Worm (Caenorhabditis elegans) whole organism, young adult: ENCODE data around the gene col-168.
A peak's percentile ranks its signal among the peaks of the same experiment; 100 is the strongest.

ENCODE experiments used
- B0336.3 ChIP-seq: fragments of 200-800 bp; sonication (Bioruptor generic); IDR thresholded peaks from 2 replicates; pipeline ENCODE4 v1.3.6; 2022; ENCODE audit warnings: missing genetic modification characterization, missing compliant biosample characterization
- C06A6.2 ChIP-seq: fragments of 200-800 bp; sonication (Bioruptor generic); conservative IDR thresholded peaks from 2 replicates; pipeline ENCODE4 v1.3.6; 2022; ENCODE audit warnings: missing genetic modification characterization, missing compliant biosample characterization
- D2030.7 ChIP-seq: fragments of 200-800 bp; sonication (Bioruptor generic); IDR thresholded peaks from 2 replicates; pipeline ENCODE4 v1.3.6; 2022; ENCODE audit warnings: missing genetic modification reagents, missing genetic modification characterization, missing compliant biosample characterization
- F37B4.10 ChIP-seq: fragments of 200-800 bp; sonication (Bioruptor generic); IDR thresholded peaks from 2 replicates; pipeline ENCODE4 v1.3.6; 2022; ENCODE audit warnings: missing genetic modification characterization, missing compliant biosample characterization
- F49E8.2 ChIP-seq: sonication (generic microtip); optimal IDR thresholded peaks from 3 replicates; lab custom pipeline; 2017; ENCODE audit warnings: missing genetic modification characterization, mild to moderate bottlenecking, missing compliant biosample characterization, antibody characterized with exemption, moderate library complexity; ENCODE audit not compliant: insufficient read depth
- T07F8.4 ChIP-seq: sonication (generic microtip); optimal IDR thresholded peaks from 2 replicates; lab custom pipeline; 2016; ENCODE audit warnings: mild to moderate bottlenecking, missing genetic modification characterization, moderate library complexity, missing compliant biosample characterization
- Y95B8A.8 ChIP-seq: fragments of 200-800 bp; sonication (Bioruptor generic); IDR thresholded peaks from 2 replicates; pipeline ENCODE4 v1.3.6; 2022; ENCODE audit warnings: missing genetic modification reagents, missing genetic modification characterization, missing compliant biosample characterization
- ZK185.1 ChIP-seq: sonication (generic microtip); optimal IDR thresholded peaks from 2 replicates; lab custom pipeline; 2016; ENCODE audit warnings: mild to moderate bottlenecking, missing genetic modification characterization, missing compliant biosample characterization; ENCODE audit not compliant: poor library complexity, severe bottlenecking
- akir-1 ChIP-seq: fragments of 200-800 bp; sonication (Bioruptor generic); optimal IDR thresholded peaks from 2 replicates; lab custom pipeline; 2018; ENCODE audit warnings: mild to moderate bottlenecking, missing genetic modification characterization, moderate library complexity, missing compliant biosample characterization
- bed-1 ChIP-seq: fragments of 200-800 bp; sonication (Bioruptor generic); IDR thresholded peaks from 2 replicates; pipeline ENCODE4 v1.3.6; 2022; ENCODE audit warnings: missing genetic modification reagents, missing genetic modification characterization, missing compliant biosample characterization
- ccch-3 ChIP-seq: fragments of 200-800 bp; sonication (Bioruptor generic); optimal IDR thresholded peaks from 2 replicates; lab custom pipeline; 2018; ENCODE audit warnings: mild to moderate bottlenecking, missing genetic modification characterization, missing compliant biosample characterization
- ceh-100 ChIP-seq: fragments of 200-800 bp; sonication (Bioruptor generic); IDR thresholded peaks from 2 replicates; pipeline ENCODE4 v1.3.6; 2022; ENCODE audit warnings: missing genetic modification reagents, missing genetic modification characterization, missing compliant biosample characterization
- ceh-27 ChIP-seq: fragments of 200-800 bp; sonication (Bioruptor generic); optimal IDR thresholded peaks from 2 replicates; lab custom pipeline; 2018; ENCODE audit warnings: mild to moderate bottlenecking, missing genetic modification characterization, moderate library complexity, missing compliant biosample characterization
- ceh-40 ChIP-seq: fragments of 200-800 bp; sonication (Bioruptor generic); IDR thresholded peaks from 2 replicates; pipeline ENCODE4 v1.3.6; 2022; ENCODE audit warnings: missing genetic modification characterization, missing compliant biosample characterization
- ceh-79 ChIP-seq: sonication (generic microtip); optimal IDR thresholded peaks from 2 replicates; lab custom pipeline; 2017; ENCODE audit warnings: mild to moderate bottlenecking, missing genetic modification characterization, missing compliant biosample characterization
- dpff-1 ChIP-seq: sonication (generic microtip); optimal IDR thresholded peaks from 2 replicates; lab custom pipeline; 2017; ENCODE audit warnings: mild to moderate bottlenecking, missing genetic modification characterization, missing compliant biosample characterization
- egl-44 ChIP-seq: fragments of 200-800 bp; sonication (Bioruptor generic); IDR thresholded peaks from 2 replicates; pipeline ENCODE4 v1.3.6; 2022; ENCODE audit warnings: missing genetic modification reagents, missing genetic modification characterization, missing compliant biosample characterization
- ets-4 ChIP-seq: fragments of 200-800 bp; sonication (Bioruptor generic); optimal IDR thresholded peaks from 2 replicates; lab custom pipeline; 2018; ENCODE audit warnings: mild to moderate bottlenecking, missing genetic modification characterization, missing compliant biosample characterization
- hlh-12 ChIP-seq: sonication (generic microtip); optimal IDR thresholded peaks from 2 replicates; lab custom pipeline; 2016; ENCODE audit warnings: missing genetic modification characterization, missing compliant biosample characterization
- hmg-1.2 ChIP-seq: fragments of 200-800 bp; sonication (Bioruptor generic); IDR thresholded peaks from 2 replicates; pipeline ENCODE4 v1.3.6; 2022; ENCODE audit warnings: missing genetic modification reagents, missing genetic modification characterization, missing compliant biosample characterization
- let-607 ChIP-seq, 2 experiments: fragments of 200-800 bp in 1 of 2; sonication (Bioruptor generic) in 1 of 2; sonication (generic microtip) in 1 of 2; optimal IDR thresholded peaks; 2 replicates each; lab custom pipeline; 2016 to 2018; ENCODE audit warnings: mild to moderate bottlenecking in 2 of 2, missing compliant biosample characterization in 2 of 2, missing genetic modification characterization in 2 of 2, moderate library complexity in 2 of 2, missing genotype in 1 of 2
- lin-35 ChIP-seq, 3 experiments: fragments of 150-350 bp in 2 of 3; sonication (generic microtip) in 1 of 3; optimal IDR thresholded peaks; 2 replicates each; lab custom pipeline; 2014 to 2018; ENCODE audit warnings: missing biosample characterization in 3 of 3, missing genetic modification characterization in 3 of 3, missing genetic modification reagents in 3 of 3
- lsl-1 ChIP-seq: fragments of 200-800 bp; sonication (Bioruptor generic); optimal IDR thresholded peaks from 2 replicates; lab custom pipeline; 2018; ENCODE audit warnings: mild to moderate bottlenecking, missing genetic modification characterization, moderate library complexity, missing compliant biosample characterization
- madf-10 ChIP-seq: sonication (generic microtip); optimal IDR thresholded peaks from 2 replicates; lab custom pipeline; 2016; ENCODE audit warnings: mild to moderate bottlenecking, missing genetic modification characterization, missing compliant biosample characterization
- madf-8 ChIP-seq: fragments of 200-800 bp; sonication (Bioruptor generic); conservative IDR thresholded peaks from 2 replicates; pipeline ENCODE4 v1.3.6; 2022; ENCODE audit warnings: missing genetic modification reagents, missing genetic modification characterization, missing compliant biosample characterization
- nfyb-1 ChIP-seq: fragments of 200-800 bp; sonication (Bioruptor generic); IDR thresholded peaks from 2 replicates; pipeline ENCODE4 v1.3.6; 2022; ENCODE audit warnings: missing genetic modification reagents, missing genetic modification characterization, missing compliant biosample characterization
- nhr-179 ChIP-seq: sonication (generic microtip); optimal IDR thresholded peaks from 2 replicates; lab custom pipeline; 2016; ENCODE audit warnings: mild to moderate bottlenecking, missing genetic modification characterization, missing compliant biosample characterization
- nhr-27 ChIP-seq: fragments of 200-800 bp; sonication (Bioruptor generic); optimal IDR thresholded peaks from 2 replicates; lab custom pipeline; 2018; ENCODE audit warnings: mild to moderate bottlenecking, missing genetic modification characterization, moderate library complexity, missing compliant biosample characterization
- nhr-90 ChIP-seq: sonication (generic microtip); optimal IDR thresholded peaks from 2 replicates; lab custom pipeline; 2016; ENCODE audit warnings: missing genotype, mild to moderate bottlenecking, missing genetic modification characterization, missing compliant biosample characterization
- pbrm-1 ChIP-seq: fragments of 200-800 bp; sonication (Bioruptor generic); IDR thresholded peaks from 2 replicates; pipeline ENCODE4 v1.3.6; 2022; ENCODE audit warnings: missing genetic modification reagents, missing genetic modification characterization, missing compliant biosample characterization
- pha-4 ChIP-seq: fragments of 150-350 bp; sonication (generic microtip); optimal IDR thresholded peaks from 2 replicates; lab custom pipeline; 2014; ENCODE audit warnings: missing biosample characterization, missing genetic modification reagents, missing genetic modification characterization
- repo-1 ChIP-seq: sonication (generic microtip); optimal IDR thresholded peaks from 2 replicates; lab custom pipeline; 2017; ENCODE audit warnings: mild to moderate bottlenecking, missing genetic modification characterization, missing compliant biosample characterization
- sea-2 ChIP-seq: fragments of 200-800 bp; sonication (Bioruptor generic); IDR thresholded peaks from 2 replicates; pipeline ENCODE4 v1.3.6; 2022; ENCODE audit warnings: missing genetic modification characterization, missing compliant biosample characterization
- snpc-1.1 ChIP-seq: sonication (generic microtip); optimal IDR thresholded peaks from 2 replicates; lab custom pipeline; 2017; ENCODE audit warnings: missing genetic modification characterization, mild to moderate bottlenecking, missing compliant biosample characterization, antibody characterized with exemption, moderate library complexity, missing genotype, missing genetic modification reagents; ENCODE audit not compliant: insufficient read depth
- snpc-1.3 ChIP-seq: sonication (generic microtip); optimal IDR thresholded peaks from 2 replicates; lab custom pipeline; 2017; ENCODE audit warnings: missing genetic modification characterization, mild to moderate bottlenecking, missing compliant biosample characterization, antibody characterized with exemption, moderate library complexity, missing genotype, missing genetic modification reagents; ENCODE audit not compliant: insufficient read depth
- snpc-3.4 ChIP-seq: sonication (generic microtip); optimal IDR thresholded peaks from 2 replicates; lab custom pipeline; 2017; ENCODE audit warnings: missing genetic modification characterization, mild to moderate bottlenecking, missing compliant biosample characterization, antibody characterized with exemption, moderate library complexity, missing genotype, missing genetic modification reagents
- sptf-2 ChIP-seq: fragments of 200-800 bp; sonication (Bioruptor generic); optimal IDR thresholded peaks from 2 replicates; lab custom pipeline; 2018; ENCODE audit warnings: mild to moderate bottlenecking, missing genetic modification characterization, missing compliant biosample characterization
- tlf-1 ChIP-seq: fragments of 200-800 bp; sonication (Bioruptor generic); optimal IDR thresholded peaks from 2 replicates; lab custom pipeline; 2018; ENCODE audit warnings: mild to moderate bottlenecking, missing genetic modification characterization, missing compliant biosample characterization
- ztf-25 ChIP-seq: fragments of 200-800 bp; sonication (Bioruptor generic); IDR thresholded peaks from 2 replicates; pipeline ENCODE4 v1.3.6; 2022; ENCODE audit warnings: missing genetic modification reagents, missing genetic modification characterization, missing compliant biosample characterization
- ztf-26 ChIP-seq: sonication (generic microtip); optimal IDR thresholded peaks from 2 replicates; lab custom pipeline; 2017; ENCODE audit warnings: missing genetic modification characterization, missing compliant biosample characterization
- ztf-6 ChIP-seq: fragments of 200-800 bp; sonication (Bioruptor generic); IDR thresholded peaks from 2 replicates; pipeline ENCODE4 v1.3.6; 2022; ENCODE audit warnings: missing genetic modification reagents, missing genetic modification characterization, missing compliant biosample characterization

The col-168 gene

DNA sequence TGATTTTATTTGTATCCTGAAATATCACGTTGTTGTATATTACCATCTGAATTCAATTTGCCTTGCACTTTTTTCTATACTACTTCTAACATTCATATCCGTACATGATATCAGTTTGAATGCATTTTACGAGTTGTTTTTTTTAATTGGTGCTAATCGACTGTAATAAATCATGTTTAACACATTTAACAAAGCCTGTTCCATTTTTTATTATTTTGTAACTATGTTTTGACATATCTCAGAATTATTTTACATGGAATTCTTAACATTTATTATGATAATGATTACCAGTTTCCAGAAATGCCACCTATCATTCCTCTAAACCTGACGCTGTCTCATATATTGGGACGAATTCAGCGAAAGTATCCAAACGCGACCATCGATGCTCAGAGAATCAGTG lies 39.5 kb downstream of the col-168 start, which contains the start of gene C03B1.3:
TSS of gene C03B1.3 (plus strand) at position 301 of the 400 bp plus-strand sequence.
- TF ChIP-seq hmg-1.2 (GFP tag; lab: Robert Waterston, UW) = no peak
- TF ChIP-seq, all 124 proteins: peak for 0

DNA sequence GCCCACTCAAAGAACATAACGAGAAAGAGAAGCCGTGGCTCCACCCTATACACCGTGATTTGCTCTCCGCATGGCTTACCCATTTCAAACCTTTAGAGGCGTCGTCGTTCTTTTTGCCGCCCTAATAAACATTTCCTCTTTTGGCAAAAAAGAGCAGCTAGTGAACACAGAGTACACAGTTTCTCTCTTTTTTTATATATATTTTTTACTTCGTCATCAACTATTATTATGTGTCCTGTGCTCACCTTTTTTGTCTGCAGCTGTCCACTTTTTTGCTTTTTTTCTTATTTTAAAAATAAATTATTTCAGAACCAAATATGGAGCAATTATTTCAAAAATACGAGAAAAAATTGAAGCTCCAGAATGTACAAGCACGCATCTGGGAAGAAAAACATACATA lies 43.5 kb downstream of the col-168 start, which contains the start of gene C03B1.2:
TSS of gene C03B1.2 (plus strand) at position 301 of the 400 bp plus-strand sequence.
- no peak for TF ChIP-seq repo-1 (tag; lab: Kevin White, UChicago)
- TF ChIP-seq nhr-179 (tag; lab: Kevin White, UChicago) = no peak

DNA sequence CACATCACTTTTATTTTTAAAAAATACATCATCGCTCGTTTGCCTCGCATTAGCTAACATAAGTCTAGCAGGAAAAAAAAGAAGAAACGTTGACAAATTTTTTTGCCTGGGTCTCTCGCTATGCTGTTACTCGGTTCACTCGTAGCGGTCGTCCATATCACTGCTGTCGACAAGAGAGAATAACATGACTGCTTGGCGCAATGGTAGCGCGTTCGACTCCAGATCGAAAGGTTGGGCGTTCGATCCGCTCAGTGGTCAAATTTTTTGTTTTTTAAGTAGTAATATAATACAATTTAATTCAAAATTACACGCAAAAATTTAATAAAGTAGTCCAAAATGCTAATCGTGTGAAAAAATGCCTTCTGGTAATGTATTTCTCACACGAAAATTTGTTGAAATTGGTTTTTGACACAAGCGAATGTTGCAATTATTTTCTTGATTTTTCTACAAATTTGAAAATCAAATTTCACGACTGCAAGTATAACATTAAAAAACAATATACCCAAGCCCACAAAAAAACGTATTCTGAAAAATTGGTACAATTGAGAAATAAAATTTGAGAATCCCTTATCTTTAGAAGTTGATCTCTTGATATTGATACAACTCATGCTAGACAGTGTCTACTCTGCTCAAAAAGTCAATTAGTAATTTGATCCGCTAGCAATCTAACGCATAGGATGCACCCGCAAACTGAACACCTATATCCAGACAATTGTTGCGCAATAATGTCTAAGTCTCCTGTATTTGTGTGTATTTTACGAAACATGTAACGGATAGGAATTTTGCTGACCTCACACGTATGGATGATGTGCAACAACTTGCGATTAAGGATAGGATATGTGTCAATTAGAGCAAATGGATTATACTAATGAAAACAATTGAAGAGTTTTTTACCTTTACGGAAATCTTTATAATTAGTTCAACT lies 45.3 kb downstream of the col-168 start:
- TF ChIP-seq madf-8 (GFP tag; lab: Robert Waterston, UW) = no peak
- no peak for TF ChIP-seq sea-2
- peak; percentile 63 for TF ChIP-seq ceh-79
- no peak for TF ChIP-seq ccch-3 (GFP tag; lab: Kevin White, UChicago)
- TF ChIP-seq ceh-100 = peak; percentile 21; the same call in 1 of the 2 replicates
- TF ChIP-seq sptf-2 = peak; percentile 41
- TF ChIP-seq nfyb-1 (GFP tag; lab: Robert Waterston, UW) = peak; percentile 88
- no peak for TF ChIP-seq F49E8.2 (tag; lab: Kevin White, UChicago)
- TF ChIP-seq pha-4 (tag; lab: Kevin White, UChicago) = no peak
- TF ChIP-seq pbrm-1 (GFP tag; lab: Robert Waterston, UW) = peak; percentile 85
- TF ChIP-seq ets-4 (GFP tag; lab: Kevin White, UChicago) = no peak
- no peak for TF ChIP-seq lin-35 (GFP tag; optimal IDR thresholded peaks at IDR 0.05; lab: Kevin White, UChicago)
- no peak for TF ChIP-seq dpff-1
- TF ChIP-seq tlf-1 (GFP tag; lab: Kevin White, UChicago) = no peak
- peak; percentile 67 for TF ChIP-seq ZK185.1
- TF ChIP-seq akir-1 = peak; percentile 9
- TF ChIP-seq ztf-6 = no peak
- TF ChIP-seq snpc-1.1 (tag; lab: Kevin White, UChicago) = peak; percentile 5
- peak; percentile 66 for TF ChIP-seq D2030.7 (GFP tag; lab: Robert Waterston, UW)
- TF ChIP-seq Y95B8A.8 (GFP tag; lab: Robert Waterston, UW) = no peak
- TF ChIP-seq let-607 (tag; optimal IDR thresholded peaks at IDR 0.05; lab: Kevin White, UChicago) = peak; percentile 39 to 67
- TF ChIP-seq ceh-27 = peak; percentile 47
- no peak for TF ChIP-seq nhr-27 (tag; lab: Kevin White, UChicago)
- TF ChIP-seq egl-44 = peak; percentile 78; the same call in 1 of the 2 replicates
- peak; percentile 85 for TF ChIP-seq hmg-1.2 (GFP tag; lab: Robert Waterston, UW)
- TF ChIP-seq ztf-25 (GFP tag; lab: Robert Waterston, UW) = 0 out of 2 replicates have a peak, but pooled peaks have one; percentile 55
- no peak for TF ChIP-seq bed-1 (GFP tag; lab: Robert Waterston, UW)
- peak; percentile 41 for TF ChIP-seq hlh-12 (tag; lab: Kevin White, UChicago)
- TF ChIP-seq C06A6.2 = no peak
- TF ChIP-seq F37B4.10 (GFP tag; lab: Robert Waterston, UW) = no peak
- TF ChIP-seq ceh-40 = peak; percentile 72; the same call in 1 of the 2 replicates
- no peak for TF ChIP-seq B0336.3 (GFP tag; lab: Robert Waterston, UW)
- peak; percentile 61 for TF ChIP-seq T07F8.4 (tag; lab: Kevin White, UChicago)
- peak; percentile 39 for TF ChIP-seq snpc-3.4 (tag; lab: Kevin White, UChicago)
- peak; percentile 71 for TF ChIP-seq madf-10 (tag; lab: Kevin White, UChicago)
- peak; percentile 81 for TF ChIP-seq nhr-90
- peak; percentile 85 for TF ChIP-seq snpc-1.3
- peak; percentile 58 for TF ChIP-seq nhr-179 (tag; lab: Kevin White, UChicago)
- TF ChIP-seq lsl-1 (GFP tag; lab: Kevin White, UChicago) = no peak
- TF ChIP-seq ztf-26 = peak; percentile 57
